Worm (Caenorhabditis elegans): Measurements from ENCODE around the gene srsx-29.

ce11 chrV:10166368-10166767 is 11.6 kb downstream of the srsx-29 start, which contains the start of gene C51E3.6:
- no peak for TF ChIP-seq ets-4 (GFP tag; optimal IDR thresholded peaks at IDR 0.05)
- no peak for TF ChIP-seq mcd-1 (GFP tag; IDR thresholded peaks at IDR 0.05)
- no peak for TF ChIP-seq attf-3 (GFP tag; conservative IDR thresholded peaks at IDR 0.05)
- no peak for TF ChIP-seq zfh-2 (GFP tag; conservative IDR thresholded peaks at IDR 0.05)
- TF ChIP-seq nfya-1 (tag; optimal IDR thresholded peaks at IDR 0.05; ENCODE audit: borderline replicate concordance, insufficient read depth): no peak
- TF ChIP-seq unc-62 (GFP tag; optimal IDR thresholded peaks at IDR 0.05): no peak
